Fruit fly (Drosophila melanogaster) S2 (cell line): Measurements from ENCODE around the gene ND-39.

ENCODE experiments used
- CG8478 ChIP-seq: fragments of >200 bp; optimal IDR thresholded peaks from 2 replicates; lab custom pipeline; 2018
- CTCF ChIP-seq, 2 experiments: fragments of >200 bp; optimal IDR thresholded peaks; 2 replicates each; lab custom pipeline; 2018

DNA sequence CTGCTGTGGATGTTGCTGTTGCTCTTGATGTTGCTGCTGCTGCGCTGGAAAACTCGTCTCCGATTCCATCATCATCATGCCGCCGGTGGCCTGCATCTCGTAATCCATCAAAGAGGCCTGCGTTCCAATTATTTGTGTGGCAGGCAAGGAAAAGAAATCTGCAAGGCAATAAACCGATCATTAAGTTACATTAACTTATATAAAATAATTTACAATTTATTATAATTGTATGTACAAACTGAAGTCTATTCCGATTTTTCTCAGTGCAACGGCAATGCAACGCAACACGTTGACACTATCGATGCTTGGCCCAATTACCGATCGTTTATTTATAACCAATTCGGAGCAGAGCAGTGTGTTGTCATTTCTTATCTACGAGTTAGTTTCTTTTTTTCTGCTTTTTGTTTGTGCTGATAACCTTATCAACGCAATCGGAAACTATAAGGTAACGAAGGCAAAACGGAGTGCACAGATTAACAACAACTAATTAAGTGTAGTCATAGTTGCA lies 20.8 kb upstream of the ND-39 start:
- no peak for TF ChIP-seq CG8478 (lab: Kevin White, UChicago)
- TF ChIP-seq CTCF (optimal IDR thresholded peaks at IDR 0.05; lab: Kevin White, UChicago) = no peak
